Fruit fly (Drosophila melanogaster) whole organism, embryonic: ENCODE results near the gene Snm1.

ENCODE experiments used
- Atf3 ChIP-seq: fragments of 200-800 bp; sonication (Bioruptor generic); optimal IDR thresholded peaks from 3 replicates; lab custom pipeline; 2016; ENCODE audit warnings: missing biosample characterization, missing genetic modification characterization
- B-H2 ChIP-seq: fragments of 200-800 bp; sonication (Bioruptor generic); optimal IDR thresholded peaks from 2 replicates; lab custom pipeline; 2018; ENCODE audit warnings: missing biosample characterization, mild to moderate bottlenecking, missing genetic modification characterization
- CG11398 ChIP-seq: fragments of 200-800 bp; sonication (Bioruptor generic); optimal IDR thresholded peaks from 2 replicates; lab custom pipeline; 2016; ENCODE audit warnings: missing biosample characterization, missing genetic modification characterization
- CG12071 ChIP-seq: fragments of 200-800 bp; sonication (Bioruptor generic); optimal IDR thresholded peaks from 3 replicates; lab custom pipeline; 2018; ENCODE audit warnings: missing biosample characterization, mild to moderate bottlenecking, missing genetic modification characterization
- CG12769 ChIP-seq: fragments of 200-800 bp; sonication (Bioruptor generic); optimal IDR thresholded peaks from 2 replicates; lab custom pipeline; 2019; ENCODE audit warnings: missing biosample characterization, mild to moderate bottlenecking, missing genetic modification characterization, moderate library complexity
- CG14965 ChIP-seq: fragments of 200-800 bp; sonication (Bioruptor generic); optimal IDR thresholded peaks from 2 replicates; lab custom pipeline; 2016; ENCODE audit warnings: missing biosample characterization, missing genetic modification characterization, borderline replicate concordance
- CG1603 ChIP-seq: fragments of 200-800 bp; sonication (Bioruptor generic); optimal IDR thresholded peaks from 2 replicates; lab custom pipeline; 2019; ENCODE audit warnings: missing biosample characterization, mild to moderate bottlenecking, missing genetic modification characterization, moderate library complexity
- CG17829 ChIP-seq: fragments of 200-800 bp; optimal IDR thresholded peaks from 2 replicates; lab custom pipeline; 2019; ENCODE audit warnings: missing biosample characterization, mild to moderate bottlenecking, missing genetic modification characterization, moderate library complexity
- CG2875 ChIP-seq: fragments of 200-800 bp; sonication (Bioruptor generic); optimal IDR thresholded peaks from 2 replicates; lab custom pipeline; 2017; ENCODE audit warnings: missing biosample characterization, mild to moderate bottlenecking, missing genetic modification characterization, missing genetic modification reagents
- CG31224 ChIP-seq: fragments of 200-800 bp; sonication (Bioruptor generic); IDR thresholded peaks from 2 replicates; pipeline ENCODE4 v1.3.6; 2022; ENCODE audit warnings: missing biosample characterization, missing genetic modification characterization
- CG32767 ChIP-seq: fragments of 200-800 bp; sonication (Bioruptor generic); IDR thresholded peaks from 2 replicates; pipeline ENCODE4 v1.3.6; 2022; ENCODE audit warnings: missing biosample characterization, missing genetic modification characterization
- CG3281 ChIP-seq: fragments of 200-800 bp; sonication (Bioruptor generic); optimal IDR thresholded peaks from 3 replicates; lab custom pipeline; 2017; ENCODE audit warnings: missing biosample characterization, mild to moderate bottlenecking, missing genetic modification characterization
- CG3847 ChIP-seq: fragments of 200-800 bp; sonication (Bioruptor generic); IDR thresholded peaks from 2 replicates; pipeline ENCODE4 v1.3.6; 2022; ENCODE audit warnings: missing biosample characterization, missing genetic modification characterization
- CG6254 ChIP-seq: fragments of 200-800 bp; sonication (Bioruptor generic); optimal IDR thresholded peaks from 3 replicates; lab custom pipeline; 2017; ENCODE audit warnings: mild to moderate bottlenecking, missing biosample characterization, missing genetic modification reagents, missing genetic modification characterization
- CG6654 ChIP-seq: fragments of 200-800 bp; sonication (Bioruptor generic); optimal IDR thresholded peaks from 2 replicates; lab custom pipeline; 2017; ENCODE audit warnings: missing biosample characterization, mild to moderate bottlenecking, missing genetic modification characterization
- CG6689 ChIP-seq: fragments of 200-800 bp; sonication (Bioruptor generic); IDR thresholded peaks from 2 replicates; pipeline ENCODE4 v1.3.6; 2022; ENCODE audit warnings: missing biosample characterization, missing genetic modification characterization
- CG8281 ChIP-seq: fragments of 200-800 bp; sonication (Bioruptor generic); optimal IDR thresholded peaks from 2 replicates; lab custom pipeline; 2018; ENCODE audit warnings: missing biosample characterization, mild to moderate bottlenecking, missing genetic modification characterization, moderate library complexity
- CG8478 ChIP-seq: fragments of >200 bp; optimal IDR thresholded peaks from 2 replicates; lab custom pipeline; 2018
- CG9876 ChIP-seq: fragments of 200-800 bp; sonication (Bioruptor generic); optimal IDR thresholded peaks from 2 replicates; lab custom pipeline; 2016; ENCODE audit warnings: missing biosample characterization, missing genetic modification characterization
- CrebB ChIP-seq: fragments of 200-800 bp; sonication (Bioruptor generic); optimal IDR thresholded peaks from 3 replicates; lab custom pipeline; 2018; ENCODE audit warnings: missing biosample characterization, mild to moderate bottlenecking, missing genetic modification characterization
- E2f1 ChIP-seq: fragments of 200-800 bp; sonication (Bioruptor generic); IDR thresholded peaks from 2 replicates; pipeline ENCODE4 v1.3.6; 2022; ENCODE audit warnings: missing biosample characterization, missing genetic modification characterization
- Elba2 ChIP-seq: fragments of 200-800 bp; sonication (Bioruptor generic); optimal IDR thresholded peaks from 3 replicates; lab custom pipeline; 2016; ENCODE audit warnings: missing biosample characterization, missing genetic modification characterization
- Fer1 ChIP-seq: fragments of 200-800 bp; sonication (Bioruptor generic); optimal IDR thresholded peaks from 2 replicates; lab custom pipeline; 2017; ENCODE audit warnings: missing biosample characterization, mild to moderate bottlenecking, missing genetic modification characterization
- HLH54F ChIP-seq: fragments of 200-800 bp; sonication (Bioruptor generic); optimal IDR thresholded peaks from 3 replicates; lab custom pipeline; 2016; ENCODE audit warnings: missing biosample characterization, missing genetic modification characterization
- Hr51 ChIP-seq, 2 experiments: fragments of 200-800 bp; sonication (Bioruptor generic); optimal IDR thresholded peaks; 2 replicates in 1 of 2; 3 replicates in 1 of 2; lab custom pipeline; 2016 to 2018; ENCODE audit warnings: missing biosample characterization in 2 of 2, missing genetic modification characterization in 2 of 2, mild to moderate bottlenecking in 1 of 2, moderate library complexity in 1 of 2
- Hr78 ChIP-seq, 2 experiments: fragments of 200-800 bp in 1 of 2; fragments of >200 bp in 1 of 2; sonication (Bioruptor generic) in 1 of 2; optimal IDR thresholded peaks; 2 replicates each; lab custom pipeline; 2017 to 2019; ENCODE audit warnings: missing biosample characterization in 2 of 2, missing genetic modification characterization in 2 of 2, mild to moderate bottlenecking in 1 of 2, moderate library complexity in 1 of 2
- Nf-YB ChIP-seq: fragments of 200-800 bp; sonication (Bioruptor generic); optimal IDR thresholded peaks from 3 replicates; lab custom pipeline; 2019; ENCODE audit warnings: missing biosample characterization, mild to moderate bottlenecking, missing genetic modification characterization, moderate library complexity
- Opbp ChIP-seq: fragments of 200-800 bp; sonication (Bioruptor generic); IDR thresholded peaks from 3 replicates; pipeline ENCODE4 v1.3.6; 2022; ENCODE audit warnings: missing biosample characterization, missing genetic modification characterization; ENCODE audit not compliant: partially characterized antibody
- Optix ChIP-seq: fragments of 200-800 bp; sonication (Bioruptor generic); IDR thresholded peaks from 3 replicates; pipeline ENCODE4 v1.3.6; 2022; ENCODE audit warnings: missing biosample characterization, missing genetic modification characterization
- Ptx1 ChIP-seq: fragments of 200-800 bp; sonication (Bioruptor generic); IDR thresholded peaks from 2 replicates; pipeline ENCODE4 v1.3.6; 2022; ENCODE audit warnings: missing biosample characterization, missing genetic modification characterization
- Rx ChIP-seq: fragments of 200-800 bp; sonication (Bioruptor generic); IDR thresholded peaks from 2 replicates; pipeline ENCODE4 v1.3.6; 2022; ENCODE audit warnings: missing biosample characterization, missing genetic modification characterization
- Six4 ChIP-seq: fragments of 200-800 bp; sonication (Bioruptor generic); optimal IDR thresholded peaks from 2 replicates; lab custom pipeline; 2016; ENCODE audit warnings: missing biosample characterization, missing genetic modification characterization
- Stat92E ChIP-seq, 3 experiments: fragments of >200 bp in 2 of 3; fragments of 200-800 bp in 1 of 3; sonication (Bioruptor generic) in 1 of 3; optimal IDR thresholded peaks; 2 replicates each; lab custom pipeline; 2017 to 2019; ENCODE audit warnings: missing biosample characterization in 3 of 3, missing genetic modification characterization in 3 of 3, mild to moderate bottlenecking in 1 of 3, moderate library complexity in 1 of 3
- ab ChIP-seq: fragments of 200-800 bp; sonication (Bioruptor generic); optimal IDR thresholded peaks from 2 replicates; lab custom pipeline; 2016; ENCODE audit warnings: missing biosample characterization, missing genetic modification characterization
- ase ChIP-seq: fragments of 200-800 bp; sonication (Bioruptor generic); IDR thresholded peaks from 3 replicates; pipeline ENCODE4 v1.3.6; 2022; ENCODE audit warnings: missing biosample characterization, missing genetic modification characterization
- ash1 ChIP-seq: fragments of 200-800 bp; sonication (Bioruptor generic); optimal IDR thresholded peaks from 2 replicates; lab custom pipeline; 2018; ENCODE audit warnings: missing biosample characterization, mild to moderate bottlenecking, missing genetic modification characterization
- disco-r ChIP-seq: fragments of 200-800 bp; sonication (Bioruptor generic); optimal IDR thresholded peaks from 2 replicates; lab custom pipeline; 2016; ENCODE audit warnings: missing biosample characterization, missing genetic modification characterization
- dmrt99B ChIP-seq: fragments of 200-800 bp; sonication (Bioruptor generic); optimal IDR thresholded peaks from 2 replicates; lab custom pipeline; 2018; ENCODE audit warnings: missing biosample characterization, mild to moderate bottlenecking, missing genetic modification characterization, moderate library complexity
- eve ChIP-seq, 2 experiments: fragments of >200 bp; optimal IDR thresholded peaks; 2 replicates each; lab custom pipeline; 2017; ENCODE audit warnings: missing biosample characterization in 2 of 2, missing genetic modification characterization in 2 of 2
- grn ChIP-seq: fragments of 200-800 bp; sonication (Bioruptor generic); optimal IDR thresholded peaks from 3 replicates; lab custom pipeline; 2017; ENCODE audit warnings: missing biosample characterization, missing genetic modification characterization
- gsb ChIP-seq: fragments of 200-800 bp; sonication (Bioruptor generic); IDR thresholded peaks from 2 replicates; pipeline ENCODE4 v1.3.6; 2022; ENCODE audit warnings: missing biosample characterization, missing genetic modification characterization
- inv ChIP-seq: fragments of 200-800 bp; sonication (Bioruptor generic); IDR thresholded peaks from 2 replicates; pipeline ENCODE4 v1.3.6; 2022; ENCODE audit warnings: missing biosample characterization, missing genetic modification characterization; ENCODE audit not compliant: partially characterized antibody
- lilli ChIP-seq: fragments of 200-800 bp; sonication (Bioruptor generic); optimal IDR thresholded peaks from 3 replicates; lab custom pipeline; 2016; ENCODE audit warnings: missing biosample characterization, missing genetic modification characterization
- lov ChIP-seq, 2 experiments: fragments of 200-800 bp in 1 of 2; fragments of >200 bp in 1 of 2; sonication (Bioruptor generic) in 1 of 2; IDR thresholded peaks in 1 of 2; optimal IDR thresholded peaks in 1 of 2; 2 replicates in 1 of 2; 3 replicates in 1 of 2; pipeline versions ENCODE4 v1.3.6 to Lab custom; 2017 to 2022; ENCODE audit warnings: missing biosample characterization in 1 of 2, missing genetic modification characterization in 1 of 2
- psq ChIP-seq: fragments of 200-800 bp; sonication (Bioruptor generic); optimal IDR thresholded peaks from 2 replicates; lab custom pipeline; 2017; ENCODE audit warnings: missing biosample characterization, missing genetic modification characterization
- sens ChIP-seq: fragments of 200-800 bp; sonication (Bioruptor generic); peaks from one replicate; lab custom pipeline; 2016; ENCODE audit warnings: missing biosample characterization, missing genetic modification characterization
- slp2 ChIP-seq: fragments of 200-800 bp; sonication (Bioruptor generic); optimal IDR thresholded peaks from 2 replicates; lab custom pipeline; 2016; ENCODE audit warnings: missing biosample characterization, missing genetic modification characterization
- vnd ChIP-seq: fragments of 200-800 bp; sonication (Bioruptor generic); IDR thresholded peaks from 3 replicates; pipeline ENCODE4 v1.3.6; 2022; ENCODE audit warnings: missing biosample characterization, missing genetic modification characterization; ENCODE audit not compliant: partially characterized antibody
- wek ChIP-seq: fragments of 200-800 bp; sonication (Bioruptor generic); optimal IDR thresholded peaks from 3 replicates; lab custom pipeline; 2018; ENCODE audit warnings: missing biosample characterization, mild to moderate bottlenecking, missing genetic modification characterization, moderate library complexity
- zfh2 ChIP-seq: fragments of 200-800 bp; sonication (Bioruptor generic); optimal IDR thresholded peaks from 2 replicates; lab custom pipeline; 2016; ENCODE audit warnings: missing biosample characterization, missing genetic modification characterization

The Snm1 gene

dm6 chr3R:5568590-5568989 lies 13.7 kb downstream of the Snm1 start, which contains the start of the genes CG2931 and Rheb (continued):
- peak; percentile 74 for TF ChIP-seq vnd
- no peak for TF ChIP-seq CG6654 (GFP tag; lab: Kevin White, UChicago)
- no peak for TF ChIP-seq eve (GFP tag; optimal IDR thresholded peaks at IDR 0.05; lab: Kevin White, UChicago)
- TF ChIP-seq slp2 (GFP tag; lab: Kevin White, UChicago): peak; percentile 14
- peak; percentile 53 to 63 for TF ChIP-seq Hr51 (GFP tag; optimal IDR thresholded peaks at IDR 0.05; lab: Kevin White, UChicago)
- TF ChIP-seq Optix (GFP tag; lab: Robert Waterston, UW): peak; percentile 39; the same call in 1 of the 3 replicates
- TF ChIP-seq CG9876 (GFP tag; lab: Kevin White, UChicago): no peak
- peak; percentile 93 for TF ChIP-seq sens (GFP tag; lab: Kevin White, UChicago)
- TF ChIP-seq dmrt99B (tag; lab: Kevin White, UChicago): no peak
- TF ChIP-seq CrebB (tag; lab: Kevin White, UChicago): peak; percentile 14
- peak; percentile 14 for TF ChIP-seq psq (GFP tag; lab: Kevin White, UChicago)
- no peak for TF ChIP-seq Stat92E (GFP tag; optimal IDR thresholded peaks at IDR 0.05; lab: Kevin White, UChicago)
- peak; percentile 72 for TF ChIP-seq zfh2
- no peak for TF ChIP-seq ash1
- no peak for TF ChIP-seq Atf3 (GFP tag; lab: Kevin White, UChicago)
- TF ChIP-seq B-H2: peak; percentile 72
- no peak for TF ChIP-seq CG11398 (GFP tag; lab: Kevin White, UChicago)
- no peak for TF ChIP-seq CG6254 (GFP tag; lab: Kevin White, UChicago)
- peak; percentile 69 for TF ChIP-seq CG6689
- TF ChIP-seq wek: no peak
- peak; percentile 46 for TF ChIP-seq HLH54F
- no peak for TF ChIP-seq gsb (GFP tag; lab: Robert Waterston, UW)
- no peak for TF ChIP-seq ab (GFP tag; lab: Kevin White, UChicago)
- TF ChIP-seq disco-r (GFP tag; lab: Kevin White, UChicago): no peak
- no peak for TF ChIP-seq CG12769 (tag; lab: Kevin White, UChicago)
- no peak for TF ChIP-seq CG8478 (lab: Kevin White, UChicago)
- peak; percentile 55; the same call in 1 of the 2 replicates for TF ChIP-seq E2f1 (GFP tag; lab: Robert Waterston, UW)
- peak; percentile 79 for TF ChIP-seq Ptx1 (GFP tag; lab: Robert Waterston, UW)
- TF ChIP-seq CG12071 (GFP tag; lab: Kevin White, UChicago): no peak
- no peak for TF ChIP-seq Fer1 (GFP tag; lab: Kevin White, UChicago)
- peak; percentile 39 for TF ChIP-seq grn (GFP tag; lab: Kevin White, UChicago)
- TF ChIP-seq Rx: peak; percentile 41
- TF ChIP-seq Six4: peak; percentile 33
- TF ChIP-seq lilli (GFP tag; lab: Kevin White, UChicago): peak; percentile 87
- TF ChIP-seq CG1603: peak; percentile 80
- peak; percentile 0 for TF ChIP-seq CG2875 (GFP tag; lab: Kevin White, UChicago)
- no peak for TF ChIP-seq lov (optimal IDR thresholded peaks at IDR 0.05; lab: Kevin White, UChicago)
- TF ChIP-seq lov (GFP tag; IDR thresholded peaks at IDR 0.05; lab: Robert Waterston, UW): peak; percentile 27; the same call in 1 of the 3 replicates
- no peak for TF ChIP-seq CG14965 (GFP tag; lab: Kevin White, UChicago)
- TF ChIP-seq Nf-YB (GFP tag; lab: Kevin White, UChicago): peak; percentile 43
- peak; percentile 44; the same call in 1 of the 3 replicates for TF ChIP-seq Opbp (GFP tag; lab: Robert Waterston, UW)
- peak; percentile 47; the same call in 2 of the 3 replicates for TF ChIP-seq ase
- peak; percentile 83 for TF ChIP-seq CG17829 (tag; lab: Kevin White, UChicago)
- peak; percentile 38 for TF ChIP-seq Elba2 (GFP tag; lab: Kevin White, UChicago)
- TF ChIP-seq CG8281 (tag; lab: Kevin White, UChicago): no peak
- TF ChIP-seq CG31224 (GFP tag; lab: Robert Waterston, UW): no peak
- 0 out of 2 replicates have a peak, but pooled peaks have one; percentile 18 for TF ChIP-seq CG32767 (GFP tag; lab: Robert Waterston, UW)
- TF ChIP-seq CG3847 (GFP tag; lab: Robert Waterston, UW): peak; percentile 78
- TF ChIP-seq inv: peak; percentile 68
- TF ChIP-seq Hr78 (GFP tag; optimal IDR thresholded peaks at IDR 0.05; lab: Kevin White, UChicago): no peak
- TF ChIP-seq CG3281: peak; percentile 62
